Fruit fly (Drosophila melanogaster) whole organism, embryonic: Measurements from ENCODE around the gene Chd1.
A peak's percentile ranks its signal among the peaks of the same experiment; 100 is the strongest.

Experiments
- Asciz ChIP-seq: fragments of 200-800 bp; sonication (Bioruptor generic); optimal IDR thresholded peaks from 2 replicates; lab custom pipeline; 2017; ENCODE audit warnings: missing biosample characterization, mild to moderate bottlenecking, missing genetic modification characterization, missing genetic modification reagents
- B-H1 ChIP-seq: fragments of 200-800 bp; sonication (Bioruptor generic); IDR thresholded peaks from 3 replicates; pipeline ENCODE4 v1.3.6; 2022; ENCODE audit warnings: missing biosample characterization, missing genetic modification characterization
- CG10274 ChIP-seq: fragments of 200-800 bp; sonication (Bioruptor generic); optimal IDR thresholded peaks from 3 replicates; lab custom pipeline; 2017; ENCODE audit warnings: missing biosample characterization, mild to moderate bottlenecking, missing genetic modification characterization
- CG10321 ChIP-seq: fragments of 200-800 bp; sonication (Bioruptor generic); IDR thresholded peaks from 2 replicates; pipeline ENCODE4 v1.3.6; 2022; ENCODE audit warnings: missing biosample characterization, missing genetic modification characterization
- CG11085 ChIP-seq: fragments of 200-800 bp; sonication (Bioruptor generic); IDR thresholded peaks from 2 replicates; pipeline ENCODE4 v1.3.6; 2022; ENCODE audit warnings: missing biosample characterization, missing genetic modification characterization
- CG11398 ChIP-seq: fragments of 200-800 bp; sonication (Bioruptor generic); optimal IDR thresholded peaks from 2 replicates; lab custom pipeline; 2016; ENCODE audit warnings: missing biosample characterization, missing genetic modification characterization
- CG11456 ChIP-seq: fragments of 200-800 bp; sonication (Bioruptor generic); IDR thresholded peaks from 3 replicates; pipeline ENCODE4 v1.3.6; 2022; ENCODE audit warnings: missing biosample characterization, missing genetic modification characterization
- CG13123 ChIP-seq: fragments of 200-800 bp; sonication (Bioruptor generic); optimal IDR thresholded peaks from 2 replicates; lab custom pipeline; 2016; ENCODE audit warnings: missing biosample characterization, missing genetic modification characterization
- CG14014 ChIP-seq: fragments of 200-800 bp; sonication (Bioruptor generic); IDR thresholded peaks from 2 replicates; pipeline ENCODE4 v1.3.6; 2022; ENCODE audit warnings: missing biosample characterization, missing genetic modification characterization
- CG17361 ChIP-seq: fragments of 200-800 bp; sonication (Bioruptor generic); IDR thresholded peaks from 3 replicates; pipeline ENCODE4 v1.3.6; 2022; ENCODE audit warnings: missing biosample characterization, missing genetic modification characterization
- CG17385 ChIP-seq: fragments of 200-800 bp; sonication (Bioruptor generic); optimal IDR thresholded peaks from 3 replicates; lab custom pipeline; 2018; ENCODE audit warnings: missing biosample characterization, mild to moderate bottlenecking, missing genetic modification characterization
- CG18011 ChIP-seq: fragments of 200-800 bp; sonication (Bioruptor generic); optimal IDR thresholded peaks from 2 replicates; lab custom pipeline; 2017; ENCODE audit warnings: missing biosample characterization, missing genetic modification characterization, mild to moderate bottlenecking, moderate library complexity, missing genotype
- CG3281 ChIP-seq: fragments of 200-800 bp; sonication (Bioruptor generic); optimal IDR thresholded peaks from 3 replicates; lab custom pipeline; 2017; ENCODE audit warnings: missing biosample characterization, mild to moderate bottlenecking, missing genetic modification characterization
- CG3407 ChIP-seq: fragments of 200-800 bp; sonication (Bioruptor generic); optimal IDR thresholded peaks from 2 replicates; lab custom pipeline; 2018; ENCODE audit warnings: missing biosample characterization, mild to moderate bottlenecking, missing genetic modification characterization
- CG4328 ChIP-seq: fragments of 200-800 bp; sonication (Bioruptor generic); optimal IDR thresholded peaks from 3 replicates; lab custom pipeline; 2017; ENCODE audit warnings: missing biosample characterization, missing genetic modification reagents, missing genetic modification characterization
- CG6791 ChIP-seq: fragments of 200-800 bp; sonication (Bioruptor generic); IDR thresholded peaks from 3 replicates; pipeline ENCODE4 v1.3.6; 2022; ENCODE audit warnings: missing biosample characterization, missing genetic modification characterization; ENCODE audit not compliant: partially characterized antibody
- CG6813 ChIP-seq: fragments of 200-800 bp; sonication (Bioruptor generic); optimal IDR thresholded peaks from 2 replicates; lab custom pipeline; 2017; ENCODE audit warnings: missing biosample characterization, missing genetic modification characterization, mild to moderate bottlenecking, moderate library complexity, missing genetic modification reagents
- CG7745 ChIP-seq: fragments of 200-800 bp; sonication (Bioruptor generic); optimal IDR thresholded peaks from 2 replicates; lab custom pipeline; 2018; ENCODE audit warnings: missing biosample characterization, mild to moderate bottlenecking, missing genetic modification characterization, moderate library complexity
- CG7786 ChIP-seq: fragments of 200-800 bp; sonication (Bioruptor generic); optimal IDR thresholded peaks from 2 replicates; lab custom pipeline; 2016; ENCODE audit warnings: missing biosample characterization, missing genetic modification characterization
- CG8089 ChIP-seq: fragments of 200-800 bp; sonication (Bioruptor generic); optimal IDR thresholded peaks from 3 replicates; lab custom pipeline; 2016; ENCODE audit warnings: missing biosample characterization, missing genetic modification characterization
- CG8924 ChIP-seq: fragments of 200-800 bp; optimal IDR thresholded peaks from 3 replicates; lab custom pipeline; 2019; ENCODE audit warnings: missing biosample characterization, mild to moderate bottlenecking, missing genetic modification characterization, moderate library complexity
- CG9215 ChIP-seq: fragments of 200-800 bp; sonication (Bioruptor generic); IDR thresholded peaks from 2 replicates; pipeline ENCODE4 v1.3.6; 2022; ENCODE audit warnings: missing biosample characterization, missing genetic modification characterization
- CG9817 ChIP-seq: fragments of 200-800 bp; sonication (Bioruptor generic); optimal IDR thresholded peaks from 2 replicates; lab custom pipeline; 2018; ENCODE audit warnings: missing biosample characterization, mild to moderate bottlenecking, missing genetic modification characterization, moderate library complexity
- HLH4C ChIP-seq: fragments of 200-800 bp; sonication (Bioruptor generic); IDR thresholded peaks from 3 replicates; pipeline ENCODE4 v1.3.6; 2022; ENCODE audit warnings: missing biosample characterization, missing genetic modification characterization; ENCODE audit not compliant: partially characterized antibody
- Hmr ChIP-seq: fragments of 200-800 bp; sonication (Bioruptor generic); optimal IDR thresholded peaks from 3 replicates; lab custom pipeline; 2017; ENCODE audit warnings: mild to moderate bottlenecking, missing biosample characterization, missing genetic modification reagents, missing genetic modification characterization
- Lpt ChIP-seq: fragments of >200 bp; optimal IDR thresholded peaks from 2 replicates; lab custom pipeline; 2018; ENCODE audit warnings: missing biosample characterization, missing genetic modification characterization
- Optix ChIP-seq: fragments of 200-800 bp; sonication (Bioruptor generic); IDR thresholded peaks from 3 replicates; pipeline ENCODE4 v1.3.6; 2022; ENCODE audit warnings: missing biosample characterization, missing genetic modification characterization
- Sox100B ChIP-seq: fragments of 200-800 bp; sonication (Bioruptor generic); optimal IDR thresholded peaks from 3 replicates; lab custom pipeline; 2018; ENCODE audit warnings: missing biosample characterization, mild to moderate bottlenecking, missing genetic modification characterization
- Sox102F ChIP-seq: fragments of 200-800 bp; sonication (Bioruptor generic); optimal IDR thresholded peaks from 2 replicates; lab custom pipeline; 2018; ENCODE audit warnings: missing biosample characterization, mild to moderate bottlenecking, missing genetic modification characterization, moderate library complexity
- ash1 ChIP-seq: fragments of 200-800 bp; sonication (Bioruptor generic); optimal IDR thresholded peaks from 2 replicates; lab custom pipeline; 2018; ENCODE audit warnings: missing biosample characterization, mild to moderate bottlenecking, missing genetic modification characterization
- bbx ChIP-seq: fragments of 200-800 bp; sonication (Bioruptor generic); IDR thresholded peaks from 2 replicates; pipeline ENCODE4 v1.3.6; 2022; ENCODE audit warnings: missing biosample characterization, missing genetic modification characterization; ENCODE audit not compliant: partially characterized antibody
- croc ChIP-seq: fragments of 200-800 bp; sonication (Bioruptor generic); conservative IDR thresholded peaks from 3 replicates; pipeline ENCODE4 v1.3.6; 2022; ENCODE audit warnings: missing biosample characterization, missing genetic modification characterization
- dmrt99B ChIP-seq: fragments of 200-800 bp; sonication (Bioruptor generic); optimal IDR thresholded peaks from 2 replicates; lab custom pipeline; 2018; ENCODE audit warnings: missing biosample characterization, mild to moderate bottlenecking, missing genetic modification characterization, moderate library complexity
- eyg ChIP-seq: fragments of 200-800 bp; sonication (Bioruptor generic); optimal IDR thresholded peaks from 3 replicates; lab custom pipeline; 2016; ENCODE audit warnings: missing biosample characterization, missing genetic modification characterization
- fd3F ChIP-seq: fragments of 200-800 bp; sonication (Bioruptor generic); optimal IDR thresholded peaks from 2 replicates; lab custom pipeline; 2018; ENCODE audit warnings: missing biosample characterization, mild to moderate bottlenecking, missing genetic modification characterization, moderate library complexity
- grau ChIP-seq: fragments of 200-800 bp; optimal IDR thresholded peaks from 3 replicates; lab custom pipeline; 2019; ENCODE audit warnings: missing biosample characterization, mild to moderate bottlenecking, missing genetic modification characterization, moderate library complexity
- nau ChIP-seq: fragments of 200-800 bp; sonication (Bioruptor generic); optimal IDR thresholded peaks from 3 replicates; lab custom pipeline; 2017; ENCODE audit warnings: missing biosample characterization, mild to moderate bottlenecking, missing genetic modification characterization, missing genetic modification reagents
- odd ChIP-seq: fragments of 200-800 bp; sonication (Bioruptor generic); optimal IDR thresholded peaks from 2 replicates; lab custom pipeline; 2017; ENCODE audit warnings: missing biosample characterization, mild to moderate bottlenecking, missing genetic modification characterization
- p53 ChIP-seq: fragments of 200-800 bp; sonication (Bioruptor generic); optimal IDR thresholded peaks from 2 replicates; lab custom pipeline; 2016; ENCODE audit warnings: missing biosample characterization, missing genetic modification characterization
- pb ChIP-seq: fragments of 200-800 bp; sonication (Bioruptor generic); optimal IDR thresholded peaks from 3 replicates; lab custom pipeline; 2016; ENCODE audit warnings: missing biosample characterization, missing genetic modification characterization
- peb ChIP-seq: fragments of 200-800 bp; sonication (Bioruptor generic); IDR thresholded peaks from 2 replicates; pipeline ENCODE4 v1.3.6; 2022; ENCODE audit warnings: missing biosample characterization, missing genetic modification characterization
- phol ChIP-seq: fragments of 200-800 bp; sonication (Bioruptor generic); optimal IDR thresholded peaks from 3 replicates; lab custom pipeline; 2018; ENCODE audit warnings: missing biosample characterization, mild to moderate bottlenecking, missing genetic modification characterization, moderate library complexity
- pnt ChIP-seq: fragments of 200-800 bp; sonication (Bioruptor generic); optimal IDR thresholded peaks from 3 replicates; lab custom pipeline; 2016; ENCODE audit warnings: missing biosample characterization, missing genetic modification characterization
- pros ChIP-seq: fragments of 200-800 bp; sonication (Bioruptor generic); optimal IDR thresholded peaks from 3 replicates; lab custom pipeline; 2019; ENCODE audit warnings: missing biosample characterization, mild to moderate bottlenecking, missing genetic modification characterization, moderate library complexity
- pzg ChIP-seq: fragments of 200-800 bp; sonication (Bioruptor generic); optimal IDR thresholded peaks from 3 replicates; lab custom pipeline; 2018; ENCODE audit warnings: missing biosample characterization, mild to moderate bottlenecking, missing genetic modification characterization, moderate library complexity
- ranshi ChIP-seq: fragments of 200-800 bp; sonication (Bioruptor generic); IDR thresholded peaks from 2 replicates; pipeline ENCODE4 v1.3.6; 2022; ENCODE audit warnings: missing biosample characterization, missing genetic modification characterization
- sd ChIP-seq: fragments of 200-800 bp; sonication (Bioruptor generic); optimal IDR thresholded peaks from 3 replicates; lab custom pipeline; 2018; ENCODE audit warnings: missing biosample characterization, mild to moderate bottlenecking, missing genetic modification characterization, moderate library complexity
- slbo ChIP-seq: fragments of 200-800 bp; sonication (Bioruptor generic); IDR thresholded peaks from 2 replicates; pipeline ENCODE4 v1.3.6; 2022; ENCODE audit warnings: missing biosample characterization, missing genetic modification characterization
- slp2 ChIP-seq: fragments of 200-800 bp; sonication (Bioruptor generic); optimal IDR thresholded peaks from 2 replicates; lab custom pipeline; 2016; ENCODE audit warnings: missing biosample characterization, missing genetic modification characterization
- zen2 ChIP-seq: fragments of 200-800 bp; sonication (Bioruptor generic); IDR thresholded peaks from 3 replicates; pipeline ENCODE4 v1.3.6; 2022; ENCODE audit warnings: missing biosample characterization, missing genetic modification characterization; ENCODE audit not compliant: partially characterized antibody

Gene Chd1

dm6 chr2L:3037153-3037579, 49.6 kb upstream of the Chd1 start, which contains the start of the genes CG17260 and SerRS (continued):
- TF ChIP-seq slbo (peak; percentile 97), ash1 (GFP tag; lab: Kevin White, UChicago) (peak; percentile 8), CG17361 (GFP tag; lab: Robert Waterston, UW) (peak; percentile 96), Asciz (no peak), CG9817 (tag; lab: Kevin White, UChicago) (peak; percentile 95), croc (GFP tag; lab: Robert Waterston, UW) (peak; percentile 89), Sox100B (GFP tag; lab: Kevin White, UChicago) (no peak), phol (peak; percentile 96), CG8089 (GFP tag; lab: Kevin White, UChicago) (peak; percentile 83), zen2 (GFP tag; lab: Robert Waterston, UW) (no peak; the same call in 2 of the 3 replicates), grau (tag; lab: Kevin White, UChicago) (peak; percentile 92), CG10321 (GFP tag; lab: Robert Waterston, UW) (0 out of 2 replicates have a peak, but pooled peaks have one; percentile 33), Lpt (GFP tag; lab: Kevin White, UChicago) (no peak), CG3407 (GFP tag; lab: Kevin White, UChicago) (peak; percentile 84), eyg (GFP tag; lab: Kevin White, UChicago) (peak; percentile 76), CG9215 (GFP tag; lab: Robert Waterston, UW) (peak; percentile 94), CG18011 (GFP tag; lab: Kevin White, UChicago) (peak; percentile 84), CG14014 (GFP tag; lab: Robert Waterston, UW) (peak; percentile 91), fd3F (GFP tag; lab: Kevin White, UChicago) (peak; percentile 92), CG13123 (GFP tag; lab: Kevin White, UChicago) (peak; percentile 85), CG6813 (GFP tag; lab: Kevin White, UChicago) (peak; percentile 60), bbx (no peak), Optix (GFP tag; lab: Robert Waterston, UW) (peak; percentile 70; the same call in 2 of the 3 replicates), B-H1 (GFP tag; lab: Robert Waterston, UW) (peak; percentile 88), CG8924 (peak; percentile 90), Sox102F (GFP tag; lab: Kevin White, UChicago) (peak; percentile 93), CG11085 (GFP tag; lab: Robert Waterston, UW) (peak; percentile 92), Hmr (GFP tag; lab: Kevin White, UChicago) (peak; percentile 92), pnt (GFP tag; lab: Kevin White, UChicago) (peak; percentile 96), CG4328 (GFP tag; lab: Kevin White, UChicago) (peak; percentile 81), CG7786 (GFP tag; lab: Kevin White, UChicago) (peak; percentile 94), nau (GFP tag; lab: Kevin White, UChicago) (no peak), sd (peak; percentile 93), pzg (GFP tag; lab: Kevin White, UChicago) (peak; percentile 57), slp2 (GFP tag; lab: Kevin White, UChicago) (peak; percentile 91), CG3281 (GFP tag; lab: Kevin White, UChicago) (peak; percentile 89), CG11398 (GFP tag; lab: Kevin White, UChicago) (peak; percentile 82), CG7745 (tag; lab: Kevin White, UChicago) (no peak), peb (peak; percentile 87), CG6791 (GFP tag; lab: Robert Waterston, UW) (no peak), ranshi (GFP tag; lab: Robert Waterston, UW) (peak; percentile 93), pros (GFP tag; lab: Kevin White, UChicago) (no peak), p53 (GFP tag; lab: Kevin White, UChicago) (peak; percentile 63), CG11456 (peak; percentile 89), CG17385 (peak; percentile 85), HLH4C (GFP tag; lab: Robert Waterston, UW) (no peak), dmrt99B (tag; lab: Kevin White, UChicago) (no peak), CG10274 (GFP tag; lab: Kevin White, UChicago) (peak; percentile 61), pb (GFP tag; lab: Kevin White, UChicago) (peak; percentile 77), odd (GFP tag; lab: Kevin White, UChicago) (no peak)
